Worm (Caenorhabditis elegans): Measurements from ENCODE around the gene ddl-2.

DNA sequence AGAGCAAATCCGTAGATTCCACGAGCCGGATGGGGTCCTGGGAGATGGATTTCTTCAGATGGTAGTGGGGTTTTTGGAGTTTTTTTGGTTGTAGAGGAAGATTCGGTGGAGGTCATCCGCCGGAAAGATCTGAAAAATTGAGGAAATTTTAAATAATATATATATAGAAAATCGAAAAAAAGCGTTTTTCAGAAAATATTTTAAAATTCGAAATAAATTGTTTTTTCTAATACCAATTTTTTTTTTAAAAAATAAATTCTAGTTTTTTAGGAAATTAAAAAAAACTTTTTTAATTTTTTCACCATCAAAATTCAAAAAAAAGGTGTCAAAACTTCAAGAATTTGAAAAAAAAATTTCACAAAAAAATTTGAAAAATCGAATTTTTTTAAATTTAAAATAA lies 6.5 kb downstream of the ddl-2 start, which contains the start of the genes noa-1 and Y48E1B.17:
- no peak for TF ChIP-seq ceh-16 (tag; optimal IDR thresholded peaks at IDR 0.05)
- no peak for TF ChIP-seq aly-2 (tag; optimal IDR thresholded peaks at IDR 0.05)

All from whole organism, L3 larva.